Fruit fly (Drosophila melanogaster): Measurements from ENCODE around the gene cysu.

DNA sequence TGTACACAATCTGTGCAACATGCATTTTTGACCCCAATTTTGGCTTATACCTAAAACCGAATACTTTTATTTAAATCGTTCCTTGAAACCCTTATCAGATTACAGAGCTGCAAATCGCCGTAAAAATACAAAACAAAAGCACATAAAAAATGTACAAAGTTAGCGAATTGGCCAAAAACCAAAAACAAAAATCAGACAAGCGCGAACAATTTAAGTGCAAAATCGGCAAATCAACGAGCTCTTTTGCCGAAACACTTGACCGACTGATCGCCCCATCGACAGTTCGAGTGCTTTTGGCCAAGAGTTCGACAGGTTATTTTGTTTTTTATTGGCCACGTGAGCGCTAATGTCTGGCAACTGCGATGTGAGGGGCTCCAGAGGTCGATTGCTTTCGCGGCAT lies 43.7 kb upstream of the cysu start:
- TF ChIP-seq CG32121 (GFP tag; IDR thresholded peaks at IDR 0.05) (no peak), Snoo (tag; optimal IDR thresholded peaks at IDR 0.05) (no peak), CG14655 (GFP tag; optimal IDR thresholded peaks at IDR 0.05) (no peak), Pif1B (GFP tag; optimal IDR thresholded peaks at IDR 0.05) (no peak)

Measured in whole organism, pupa.